Worm (Caenorhabditis elegans) whole organism, L2 larva: ENCODE data around the gene fbxa-53.

ENCODE experiments used
- ama-1 ChIP-seq: fragments of 150-350 bp; optimal IDR thresholded peaks from 2 replicates; lab custom pipeline; 2018; ENCODE audit warnings: inconsistent platforms
- blmp-1 ChIP-seq: sonication (generic microtip); optimal IDR thresholded peaks from 2 replicates; lab custom pipeline; 2017; ENCODE audit warnings: missing genetic modification characterization, mild to moderate bottlenecking, missing compliant biosample characterization, antibody characterized with exemption, moderate library complexity; ENCODE audit not compliant: insufficient read depth
- fos-1 ChIP-seq: fragments of 150-350 bp; optimal IDR thresholded peaks from 2 replicates; lab custom pipeline; 2014; ENCODE audit warnings: missing biosample characterization, missing genetic modification characterization
- lin-13 ChIP-seq: fragments of 150-350 bp; optimal IDR thresholded peaks from 2 replicates; lab custom pipeline; 2014; ENCODE audit warnings: missing biosample characterization, missing genetic modification reagents, missing genetic modification characterization
- lin-39 ChIP-seq: fragments of 150-350 bp; optimal IDR thresholded peaks from 2 replicates; lab custom pipeline; 2014; ENCODE audit warnings: missing biosample characterization, missing genetic modification reagents, missing genetic modification characterization
- nhr-11 ChIP-seq: fragments of 150-350 bp; optimal IDR thresholded peaks from 2 replicates; lab custom pipeline; 2014; ENCODE audit warnings: missing biosample characterization, missing genetic modification characterization
- nhr-12 ChIP-seq: fragments of 150-350 bp; optimal IDR thresholded peaks from 2 replicates; lab custom pipeline; 2014; ENCODE audit warnings: missing biosample characterization, missing genetic modification characterization
- skn-1 ChIP-seq: sonication (generic microtip); optimal IDR thresholded peaks from 2 replicates; lab custom pipeline; 2017; ENCODE audit warnings: missing biosample characterization, missing genetic modification characterization
- unc-55 ChIP-seq: fragments of 150-350 bp; sonication (generic microtip); optimal IDR thresholded peaks from 3 replicates; lab custom pipeline; 2014; ENCODE audit warnings: missing biosample characterization, missing genetic modification reagents, missing genetic modification characterization
- unc-62 ChIP-seq: fragments of 150-350 bp; optimal IDR thresholded peaks from 2 replicates; lab custom pipeline; 2014; ENCODE audit warnings: missing biosample characterization, missing genetic modification reagents, missing genetic modification characterization
- ztf-11 ChIP-seq: sonication (generic microtip); optimal IDR thresholded peaks from 2 replicates; lab custom pipeline; 2017; ENCODE audit warnings: missing biosample characterization, missing genetic modification characterization
- ztf-4 ChIP-seq: fragments of 150-350 bp; optimal IDR thresholded peaks from 2 replicates; lab custom pipeline; 2014; ENCODE audit warnings: missing biosample characterization, missing genetic modification characterization

DNA sequence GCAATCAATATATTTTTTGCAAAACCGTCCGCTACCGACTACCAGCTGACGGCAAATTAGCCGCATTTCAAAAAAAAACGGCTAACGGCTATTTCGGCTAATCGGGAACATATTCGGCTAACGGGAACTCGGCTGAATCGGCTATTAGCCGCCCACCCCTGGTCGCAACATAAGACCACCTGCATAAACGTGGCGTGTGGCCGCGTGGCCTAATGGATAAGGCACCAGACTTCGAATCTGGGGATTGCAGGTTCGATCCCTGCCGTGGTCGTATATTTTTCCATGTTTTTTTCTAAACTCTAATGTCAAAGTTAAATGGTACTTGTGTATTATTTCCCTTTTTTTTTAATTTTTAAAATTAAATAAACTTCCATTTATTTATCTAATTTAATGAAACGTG is 19.9 kb downstream of the fbxa-53 start:
- TF ChIP-seq lin-13 (GFP tag; lab: Kevin White, UChicago), result no peak
- no peak for TF ChIP-seq ama-1 (lab: Kevin White, UChicago)
- no peak for TF ChIP-seq nhr-12
- TF ChIP-seq unc-55 (GFP tag; lab: Kevin White, UChicago), result no peak
- no peak for TF ChIP-seq nhr-11 (tag; lab: Kevin White, UChicago)
- TF ChIP-seq fos-1 (tag; lab: Kevin White, UChicago), result no peak
- TF ChIP-seq ztf-4, result no peak
- no peak for TF ChIP-seq ztf-11 (tag; lab: Kevin White, UChicago)
- TF ChIP-seq blmp-1 (tag; lab: Kevin White, UChicago), result no peak
- TF ChIP-seq skn-1 (tag; lab: Kevin White, UChicago), result no peak
- no peak for TF ChIP-seq lin-39 (tag; lab: Kevin White, UChicago)
- no peak for TF ChIP-seq unc-62 (GFP tag; lab: Kevin White, UChicago)
